Worm (Caenorhabditis elegans) whole organism, L1 larva: Measurements from ENCODE around the gene ttr-8.
A peak's percentile ranks its signal among the peaks of the same experiment; 100 is the strongest.

ENCODE experiments used
- C04F5.9 ChIP-seq: sonication (generic microtip); optimal IDR thresholded peaks from 2 replicates; lab custom pipeline; 2016; ENCODE audit warnings: missing genetic modification characterization, missing compliant biosample characterization
- C34B4.2 ChIP-seq: sonication (generic microtip); optimal IDR thresholded peaks from 2 replicates; lab custom pipeline; 2017; ENCODE audit warnings: mild to moderate bottlenecking, missing genetic modification characterization, missing compliant biosample characterization
- F16B12.6 ChIP-seq: fragments of 150-350 bp; optimal IDR thresholded peaks from 2 replicates; lab custom pipeline; 2014; ENCODE audit warnings: missing biosample characterization, missing genetic modification characterization
- aly-2 ChIP-seq: fragments of 150-350 bp; optimal IDR thresholded peaks from 2 replicates; lab custom pipeline; 2014; ENCODE audit warnings: missing biosample characterization, missing genetic modification characterization
- ama-1 ChIP-seq: fragments of 150-350 bp; optimal IDR thresholded peaks from 2 replicates; lab custom pipeline; 2014
- blmp-1 ChIP-seq: fragments of 150-350 bp; optimal IDR thresholded peaks from 2 replicates; lab custom pipeline; 2014; ENCODE audit warnings: missing biosample characterization, missing genetic modification characterization
- ceh-82 ChIP-seq, 3 experiments: fragments of 150-350 bp in 1 of 3; sonication (generic microtip) in 2 of 3; optimal IDR thresholded peaks; 2 replicates each; lab custom pipeline; 2014 to 2017; ENCODE audit warnings: missing biosample characterization in 3 of 3, missing genetic modification characterization in 3 of 3
- ceh-90 ChIP-seq: sonication (generic microtip); optimal IDR thresholded peaks from 2 replicates; lab custom pipeline; 2016; ENCODE audit warnings: missing genetic modification characterization, missing compliant biosample characterization
- ces-1 ChIP-seq: fragments of 150-350 bp; optimal IDR thresholded peaks from 2 replicates; lab custom pipeline; 2014; ENCODE audit warnings: missing biosample characterization, missing genetic modification reagents, missing genetic modification characterization
- egl-13 ChIP-seq: sonication (generic microtip); optimal IDR thresholded peaks from 2 replicates; lab custom pipeline; 2016; ENCODE audit warnings: missing genotype, missing genetic modification reagents, missing genetic modification characterization, missing compliant biosample characterization
- elt-3 ChIP-seq, 6 experiments: fragments of 150-350 bp in 1 of 6; sonication (generic microtip); optimal IDR thresholded peaks; 2 replicates each; lab custom pipeline; 2017 to 2018; ENCODE audit warnings: missing biosample characterization in 6 of 6, missing genetic modification characterization in 6 of 6, inconsistent platforms in 1 of 6
- fkh-10 ChIP-seq: sonication (generic microtip); optimal IDR thresholded peaks from 2 replicates; lab custom pipeline; 2017; ENCODE audit warnings: missing biosample characterization, missing genetic modification reagents, missing genetic modification characterization
- fkh-8 ChIP-seq: sonication (generic microtip); optimal IDR thresholded peaks from 2 replicates; lab custom pipeline; 2016; ENCODE audit warnings: mild to moderate bottlenecking, missing genetic modification characterization, missing compliant biosample characterization
- fos-1 ChIP-seq: fragments of 150-350 bp; optimal IDR thresholded peaks from 2 replicates; lab custom pipeline; 2014; ENCODE audit warnings: missing biosample characterization, missing genetic modification characterization
- grh-1 ChIP-seq: fragments of 200-800 bp; sonication (Bioruptor generic); IDR thresholded peaks from 2 replicates; pipeline ENCODE4 v1.3.6; 2022; ENCODE audit warnings: missing genetic modification reagents, missing genetic modification characterization, missing compliant biosample characterization
- hpl-2 ChIP-seq: fragments of 150-350 bp; optimal IDR thresholded peaks from 2 replicates; lab custom pipeline; 2014; ENCODE audit warnings: missing biosample characterization, missing genetic modification reagents, missing genetic modification characterization
- irx-1 ChIP-seq: sonication (generic microtip); optimal IDR thresholded peaks from 2 replicates; lab custom pipeline; 2016; ENCODE audit warnings: missing genetic modification characterization, missing compliant biosample characterization
- lin-14 ChIP-seq: fragments of 200-800 bp; sonication (Bioruptor generic); optimal IDR thresholded peaks from 2 replicates; lab custom pipeline; 2018; ENCODE audit warnings: mild to moderate bottlenecking, missing genetic modification characterization, moderate library complexity, missing compliant biosample characterization
- lin-15B ChIP-seq: fragments of 150-350 bp; sonication (generic microtip); optimal IDR thresholded peaks from 3 replicates; lab custom pipeline; 2014; ENCODE audit warnings: missing biosample characterization, missing genetic modification characterization
- lin-35 ChIP-seq, 2 experiments: fragments of 150-350 bp; optimal IDR thresholded peaks; 2 replicates each; lab custom pipeline; 2014; ENCODE audit warnings: missing biosample characterization in 2 of 2, missing genetic modification characterization in 2 of 2, missing genetic modification reagents in 2 of 2
- lir-3 ChIP-seq: sonication (generic microtip); optimal IDR thresholded peaks from 2 replicates; lab custom pipeline; 2016; ENCODE audit warnings: mild to moderate bottlenecking, missing genetic modification characterization, moderate library complexity, missing compliant biosample characterization; ENCODE audit not compliant: poor library complexity
- mab-9 ChIP-seq: fragments of 200-800 bp; sonication (Bioruptor generic); IDR thresholded peaks from 2 replicates; pipeline ENCODE4 v1.3.6; 2022; ENCODE audit warnings: missing genetic modification reagents, missing genetic modification characterization, missing compliant biosample characterization
- mdl-1 ChIP-seq, 2 experiments: fragments of 150-350 bp; optimal IDR thresholded peaks; 2 replicates each; lab custom pipeline; 2014 to 2017; ENCODE audit warnings: missing biosample characterization in 2 of 2, missing genetic modification characterization in 2 of 2, inconsistent platforms in 1 of 2
- mep-1 ChIP-seq: fragments of 150-350 bp; optimal IDR thresholded peaks from 2 replicates; lab custom pipeline; 2014; ENCODE audit warnings: missing biosample characterization, missing genetic modification characterization
- nhr-20 ChIP-seq: sonication (generic microtip); optimal IDR thresholded peaks from 2 replicates; lab custom pipeline; 2016; ENCODE audit warnings: mild to moderate bottlenecking, missing genetic modification characterization, missing compliant biosample characterization
- nhr-237 ChIP-seq: fragments of 150-350 bp; optimal IDR thresholded peaks from 2 replicates; lab custom pipeline; 2014; ENCODE audit warnings: missing biosample characterization, missing genetic modification characterization
- nhr-76 ChIP-seq: sonication (generic microtip); optimal IDR thresholded peaks from 2 replicates; lab custom pipeline; 2017; ENCODE audit warnings: missing biosample characterization, missing genetic modification characterization
- nhr-84 ChIP-seq: sonication (generic microtip); optimal IDR thresholded peaks from 2 replicates; lab custom pipeline; 2017; ENCODE audit warnings: missing biosample characterization, missing genetic modification characterization
- nhr-85 ChIP-seq: sonication (generic microtip); peaks from one replicate; lab custom pipeline; 2016; ENCODE audit warnings: missing genetic modification characterization, inconsistent platforms, missing compliant biosample characterization
- pag-3 ChIP-seq: sonication (generic microtip); optimal IDR thresholded peaks from 2 replicates; lab custom pipeline; 2017; ENCODE audit warnings: missing genetic modification characterization, mild to moderate bottlenecking, missing compliant biosample characterization, antibody characterized with exemption, borderline replicate concordance; ENCODE audit not compliant: insufficient read depth
- pax-3 ChIP-seq: fragments of 200-800 bp; sonication (Bioruptor generic); optimal IDR thresholded peaks from 2 replicates; lab custom pipeline; 2018; ENCODE audit warnings: mild to moderate bottlenecking, missing genetic modification characterization, moderate library complexity, missing compliant biosample characterization
- rnt-1 ChIP-seq: sonication (generic microtip); optimal IDR thresholded peaks from 2 replicates; lab custom pipeline; 2016; ENCODE audit warnings: mild to moderate bottlenecking, missing genetic modification characterization, moderate library complexity, missing compliant biosample characterization
- sox-4 ChIP-seq: sonication (generic microtip); optimal IDR thresholded peaks from 2 replicates; lab custom pipeline; 2016; ENCODE audit warnings: missing genetic modification characterization, missing compliant biosample characterization
- sptf-1 ChIP-seq: fragments of 150-350 bp; optimal IDR thresholded peaks from 2 replicates; lab custom pipeline; 2014; ENCODE audit warnings: missing biosample characterization, missing genetic modification characterization
- swsn-7 ChIP-seq: sonication (generic microtip); optimal IDR thresholded peaks from 2 replicates; lab custom pipeline; 2016; ENCODE audit warnings: missing genetic modification characterization, missing compliant biosample characterization
- tbx-2 ChIP-seq: sonication (generic microtip); optimal IDR thresholded peaks from 2 replicates; lab custom pipeline; 2016; ENCODE audit warnings: missing genetic modification characterization, missing compliant biosample characterization
- unc-62 ChIP-seq: fragments of 150-350 bp; optimal IDR thresholded peaks from 2 replicates; lab custom pipeline; 2014; ENCODE audit warnings: missing biosample characterization, missing genetic modification reagents, missing genetic modification characterization
- unc-86 ChIP-seq: sonication (generic microtip); optimal IDR thresholded peaks from 2 replicates; lab custom pipeline; 2016; ENCODE audit warnings: missing genetic modification characterization, missing compliant biosample characterization
- unc-98 ChIP-seq: fragments of 200-800 bp; sonication (Bioruptor generic); IDR thresholded peaks from 2 replicates; pipeline ENCODE4 v1.3.6; 2022; ENCODE audit warnings: missing genetic modification characterization, missing compliant biosample characterization
- vab-15 ChIP-seq: sonication (generic microtip); optimal IDR thresholded peaks from 2 replicates; lab custom pipeline; 2017; ENCODE audit warnings: missing genotype, mild to moderate bottlenecking, missing genetic modification characterization, missing compliant biosample characterization
- xbp-1 ChIP-seq: sonication (generic microtip); optimal IDR thresholded peaks from 2 replicates; lab custom pipeline; 2016; ENCODE audit warnings: missing genetic modification characterization, missing compliant biosample characterization
- zag-1 ChIP-seq: fragments of 150-350 bp; optimal IDR thresholded peaks from 2 replicates; lab custom pipeline; 2014; ENCODE audit warnings: missing biosample characterization, missing genetic modification characterization
- ztf-11 ChIP-seq, 2 experiments: sonication (generic microtip); optimal IDR thresholded peaks; 2 replicates each; lab custom pipeline; 2016 to 2017; ENCODE audit warnings: missing genetic modification characterization in 2 of 2, missing biosample characterization in 1 of 2, missing compliant biosample characterization in 1 of 2

ttr-8 gene

DNA sequence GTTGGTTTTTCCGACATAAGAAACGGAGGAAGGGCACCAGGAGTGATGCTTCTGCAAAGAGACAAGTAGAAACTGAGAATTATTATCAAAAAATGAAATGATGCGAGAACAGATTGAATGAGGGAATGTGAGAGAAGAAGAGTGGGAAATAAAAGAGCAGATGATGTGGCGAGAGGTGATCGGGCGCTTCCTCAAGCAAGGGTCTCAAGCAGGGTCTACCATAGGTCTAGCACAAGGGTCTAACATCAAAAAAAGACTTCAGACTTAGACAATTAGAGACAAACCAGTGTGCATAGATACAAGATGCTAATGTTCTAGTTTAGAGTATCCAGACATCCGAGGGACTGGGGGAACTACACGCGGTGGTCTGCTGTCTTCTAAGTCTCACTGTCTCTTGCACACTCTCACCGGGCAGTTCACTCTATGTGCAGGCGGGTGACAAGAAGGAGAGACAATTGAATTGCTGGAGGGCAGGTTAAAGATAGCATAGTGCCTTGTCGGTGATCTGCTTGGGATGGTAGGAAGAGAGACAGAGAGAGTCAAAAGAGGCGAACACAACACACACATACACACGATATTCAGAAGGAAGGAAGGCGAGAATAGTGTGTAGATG, 5.0 kb upstream of the ttr-8 start, which contains the start of gene R13A5.7 (continued):
- peak; percentile 76 for TF ChIP-seq rnt-1
- no peak for TF ChIP-seq nhr-76 (tag; lab: Kevin White, UChicago)
- peak; percentile 48 for TF ChIP-seq lir-3 (tag; lab: Kevin White, UChicago)
- TF ChIP-seq unc-62: no peak
- TF ChIP-seq mdl-1 (tag; optimal IDR thresholded peaks at IDR 0.05; lab: Kevin White, UChicago): peak in 1 of 2 experiments; percentile 89
- TF ChIP-seq grh-1 (GFP tag; lab: Robert Waterston, UW): no peak
- no peak for TF ChIP-seq pag-3
- TF ChIP-seq ceh-90 (tag; lab: Kevin White, UChicago): no peak
- TF ChIP-seq elt-3 (tag; optimal IDR thresholded peaks at IDR 0.05; lab: Kevin White, UChicago): peak in 1 of 6 experiments; percentile 20
- TF ChIP-seq lin-35 (GFP tag; optimal IDR thresholded peaks at IDR 0.05; lab: Kevin White, UChicago): peak; percentile 66 to 80
- no peak for TF ChIP-seq C34B4.2 (tag; lab: Kevin White, UChicago)
- no peak for TF ChIP-seq sptf-1 (tag; lab: Kevin White, UChicago)
- peak; percentile 18 for TF ChIP-seq ces-1 (GFP tag; lab: Kevin White, UChicago)
- peak; percentile 84 for TF ChIP-seq mep-1
- TF ChIP-seq mab-9 (GFP tag; lab: Robert Waterston, UW): peak; percentile 57; the same call in 1 of the 2 replicates
- TF ChIP-seq ama-1: no peak
- no peak for TF ChIP-seq aly-2 (tag; lab: Kevin White, UChicago)
- peak; percentile 85 for TF ChIP-seq xbp-1 (tag; lab: Kevin White, UChicago)
- TF ChIP-seq sox-4: peak; percentile 10
- peak; percentile 83 for TF ChIP-seq nhr-20 (tag; lab: Kevin White, UChicago)
- TF ChIP-seq fkh-10 (GFP tag; lab: Kevin White, UChicago): peak; percentile 40
- TF ChIP-seq hpl-2 (GFP tag; lab: Kevin White, UChicago): no peak
- peak; percentile 83 for TF ChIP-seq swsn-7
- peak; percentile 67 for TF ChIP-seq nhr-237 (tag; lab: Kevin White, UChicago)
- peak; percentile 31 for TF ChIP-seq lin-15B (tag; lab: Kevin White, UChicago)
- TF ChIP-seq unc-98 (GFP tag; lab: Robert Waterston, UW): no peak
- no peak for TF ChIP-seq nhr-84 (tag; lab: Kevin White, UChicago)
- peak; percentile 58 for TF ChIP-seq blmp-1 (tag; lab: Kevin White, UChicago)
- peak; percentile 47 for TF ChIP-seq fos-1 (tag; lab: Kevin White, UChicago)
- TF ChIP-seq ztf-11 (tag; optimal IDR thresholded peaks at IDR 0.05; lab: Kevin White, UChicago): peak in 1 of 2 experiments; percentile 9
- TF ChIP-seq pax-3: peak; percentile 48
- TF ChIP-seq unc-86: peak; percentile 73
- TF ChIP-seq irx-1: peak; percentile 58
- TF ChIP-seq lin-14 (GFP tag; lab: Kevin White, UChicago): peak; percentile 97
- TF ChIP-seq fkh-8 (tag; lab: Kevin White, UChicago): peak; percentile 87
- peak; percentile 4 for TF ChIP-seq C04F5.9 (tag; lab: Kevin White, UChicago)
- TF ChIP-seq zag-1: no peak
- peak; percentile 77 for TF ChIP-seq tbx-2
- TF ChIP-seq ceh-82 (tag; optimal IDR thresholded peaks at IDR 0.05; lab: Kevin White, UChicago): peak; percentile 64 to 80 (median 68)
- peak; percentile 82 for TF ChIP-seq nhr-85
- peak; percentile 40 for TF ChIP-seq egl-13 (tag; lab: Kevin White, UChicago)
- no peak for TF ChIP-seq vab-15
- TF ChIP-seq F16B12.6 (tag; lab: Kevin White, UChicago): peak; percentile 57
- TF ChIP-seq, all 84 proteins: peak for 50

DNA sequence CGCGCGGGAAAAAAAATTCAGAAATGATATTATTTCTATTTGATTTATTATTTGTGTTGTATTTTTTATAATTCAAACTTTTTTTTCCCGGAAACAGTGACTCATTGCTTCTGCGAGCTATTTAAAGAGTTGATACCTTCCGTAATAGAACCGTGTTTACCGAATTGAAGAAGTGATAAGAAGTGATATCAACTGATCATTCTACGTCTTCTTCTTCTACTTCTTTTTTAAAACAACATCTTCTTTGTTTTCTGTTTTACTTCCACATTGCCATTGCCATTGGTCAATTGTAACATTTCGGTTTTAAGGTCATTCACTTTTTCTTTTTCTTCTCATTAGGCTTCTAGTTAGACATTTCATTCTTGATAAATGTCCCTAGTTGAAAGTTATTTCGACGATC, 951 bp upstream of the ttr-8 start, which contains the start of gene ttr-32:
Gene ttr-32 (plus strand): TSS at position 314 of the 400 bp plus-strand sequence.
- TF ChIP-seq pag-3: peak; percentile 6
- peak; percentile 60 for TF ChIP-seq nhr-85
- no peak for TF ChIP-seq grh-1 (GFP tag; lab: Robert Waterston, UW)
- TF ChIP-seq lin-14 (GFP tag; lab: Kevin White, UChicago): peak; percentile 28
- TF ChIP-seq hpl-2 (GFP tag; lab: Kevin White, UChicago): no peak
- TF ChIP-seq elt-3 (tag; optimal IDR thresholded peaks at IDR 0.05; lab: Kevin White, UChicago): peak in 2 of 6 experiments; percentile 28 to 60
